Worm (Caenorhabditis elegans): ENCODE data around the gene K04C1.5.

DNA sequence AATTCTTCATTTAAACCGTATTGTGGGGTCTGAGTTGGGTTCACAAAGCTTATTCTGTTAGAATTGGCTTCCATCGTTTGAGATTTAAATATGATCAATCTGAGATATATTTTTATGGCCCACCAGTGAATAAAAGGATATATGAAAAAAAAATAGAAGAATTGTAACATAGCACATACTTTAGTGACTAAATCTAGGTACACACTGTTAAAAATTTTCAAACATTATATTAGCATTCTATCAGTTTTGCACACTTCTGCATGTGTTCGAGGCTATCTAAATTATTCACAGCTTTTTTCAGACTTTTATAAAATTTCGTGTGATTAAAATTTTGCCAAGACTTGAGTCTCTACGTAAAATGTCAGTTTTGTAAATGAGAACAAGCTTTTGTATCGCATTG lies 33.7 kb downstream of the K04C1.5 start, which contains the start of gene E02H4.2:
- TF ChIP-seq W03F9.2 (tag; optimal IDR thresholded peaks at IDR 0.05) (no peak), dao-5 (tag; optimal IDR thresholded peaks at IDR 0.05) (no peak)

Measured in whole organism, L4/young adult.